Fruit fly (Drosophila melanogaster): ENCODE measurements around the gene LSm-4.

LSm-4 gene

DNA sequence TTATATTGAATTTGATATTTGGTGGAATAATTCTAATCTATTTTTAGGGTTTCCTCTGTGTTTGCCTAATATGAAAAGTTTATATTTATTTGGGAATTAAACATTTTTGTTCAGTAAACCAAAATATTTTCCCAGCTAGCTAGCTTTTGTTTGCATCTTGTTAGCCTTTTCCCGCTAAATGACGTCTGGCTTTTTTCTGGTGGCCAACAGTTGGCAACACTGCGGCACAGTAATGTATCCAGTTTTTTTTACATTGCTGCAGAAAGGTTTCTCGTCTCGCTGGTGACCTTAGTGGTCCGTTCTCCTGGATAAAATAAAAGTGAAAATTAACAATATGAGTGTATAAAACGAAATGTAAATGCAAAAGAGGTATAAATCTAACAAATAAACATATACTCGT lies 40.8 kb downstream of the LSm-4 start, which contains the start of gene lft (continued):
- TF ChIP-seq CG4424 (GFP tag; optimal IDR thresholded peaks at IDR 0.05) (no peak), CG10366 (GFP tag; IDR thresholded peaks at IDR 0.05) (no peak), croc (GFP tag; conservative IDR thresholded peaks at IDR 0.05) (no peak), CG5953 (GFP tag; IDR thresholded peaks at IDR 0.05) (no peak), fu2 (GFP tag; optimal IDR thresholded peaks at IDR 0.05) (no peak), B-H1 (GFP tag; IDR thresholded peaks at IDR 0.05) (no peak)

DNA sequence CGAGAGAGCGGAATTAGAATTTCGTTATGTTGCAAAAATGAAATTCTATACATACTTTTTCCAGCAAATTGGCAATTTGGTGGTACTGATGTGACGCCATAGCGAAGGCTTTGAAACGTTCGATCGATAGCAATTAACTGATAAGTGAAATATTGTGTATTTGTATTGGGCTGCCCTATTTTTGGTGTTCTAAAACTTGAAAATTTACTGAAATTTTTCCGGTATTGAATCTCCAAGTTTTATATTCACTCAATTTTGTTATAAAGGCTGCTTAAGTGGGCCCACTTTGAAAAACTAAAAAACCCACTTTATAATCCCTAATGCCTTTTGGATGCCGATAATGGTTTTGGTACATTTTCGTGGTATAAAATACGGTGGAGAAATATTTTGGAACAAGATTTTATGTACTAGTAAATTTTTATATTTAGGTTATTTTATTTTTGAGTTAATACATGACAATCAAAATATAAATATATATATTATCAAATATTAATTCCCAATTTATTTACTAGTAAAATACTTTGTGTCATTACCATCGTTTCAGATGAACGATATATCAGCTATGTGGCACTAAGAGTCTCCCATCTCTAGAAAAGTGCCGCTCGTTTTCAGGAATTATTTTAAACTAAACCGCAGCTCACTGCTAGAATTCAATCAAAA lies 42.5 kb downstream of the LSm-4 start, which contains the start of the genes Cand1 and pim:
Gene Cand1, minus strand, starts transcription at position 300 of the 660 bp plus-strand sequence.
Gene pim, plus strand, starts transcription at position 582 of the 660 bp plus-strand sequence.
- TF ChIP-seq stwl (tag; optimal IDR thresholded peaks at IDR 0.05) (peak; percentile 42), nerfin-1 (tag; optimal IDR thresholded peaks at IDR 0.05) (peak; percentile 26), amos (GFP tag; IDR thresholded peaks at IDR 0.05; ENCODE audit: partially characterized antibody) (peak; percentile 71), CG12659 (GFP tag; optimal IDR thresholded peaks at IDR 0.05) (peak; percentile 70), CG2116 (GFP tag; optimal IDR thresholded peaks at IDR 0.05) (peak; percentile 31), CG31388 (GFP tag; optimal IDR thresholded peaks at IDR 0.05) (no peak), YL-1 (GFP tag; optimal IDR thresholded peaks at IDR 0.05) (peak; percentile 52), sd (tag; optimal IDR thresholded peaks at IDR 0.05) (peak; percentile 50), ssp (GFP tag; IDR thresholded peaks at IDR 0.05) (peak; percentile 29; the same call in 1 of the 2 replicates), CG10431 (GFP tag; optimal IDR thresholded peaks at IDR 0.05) (peak; percentile 36), grau (tag; optimal IDR thresholded peaks at IDR 0.05) (peak; percentile 26), dmrt11E (tag; optimal IDR thresholded peaks at IDR 0.05) (peak; percentile 36), unc-4 (GFP tag; IDR thresholded peaks at IDR 0.05; ENCODE audit: partially characterized antibody) (peak; percentile 73), Dref (GFP tag; IDR thresholded peaks at IDR 0.05) (peak; percentile 42; the same call in 1 of the 2 replicates), CG12391 (tag; optimal IDR thresholded peaks at IDR 0.05) (peak; percentile 59), CG9932 (GFP tag; IDR thresholded peaks at IDR 0.05) (peak; percentile 52; the same call in 1 of the 2 replicates), CG10147 (GFP tag; optimal IDR thresholded peaks at IDR 0.05) (peak; percentile 25), vnd (GFP tag; IDR thresholded peaks at IDR 0.05; ENCODE audit: partially characterized antibody) (peak; percentile 33; the same call in 1 of the 3 replicates), CG2129 (GFP tag; IDR thresholded peaks at IDR 0.05; ENCODE audit: partially characterized antibody) (0 out of 2 replicates have a peak, but pooled peaks have one; percentile 16), Dbx (GFP tag; IDR thresholded peaks at IDR 0.05) (no peak), CoRest (tag; optimal IDR thresholded peaks at IDR 0.05) (peak; percentile 59), CG4617 (GFP tag; optimal IDR thresholded peaks at IDR 0.05; ENCODE audit: borderline replicate concordance) (peak; percentile 49), Scr (GFP tag; IDR thresholded peaks at IDR 0.05; ENCODE audit: partially characterized antibody) (peak; percentile 80), chinmo (GFP tag; IDR thresholded peaks at IDR 0.05; ENCODE audit: partially characterized antibody) (0 out of 4 replicates have a peak, but pooled peaks have one; percentile 38), CG13287 (GFP tag; IDR thresholded peaks at IDR 0.05; ENCODE audit: partially characterized antibody) (peak; percentile 79), CG17829 (tag; optimal IDR thresholded peaks at IDR 0.05) (peak; percentile 69), HLH4C (GFP tag; IDR thresholded peaks at IDR 0.05; ENCODE audit: partially characterized antibody) (peak; percentile 54; the same call in 1 of the 3 replicates), CG15514 (GFP tag; optimal IDR thresholded peaks at IDR 0.05) (peak; percentile 38), D19A (tag; optimal IDR thresholded peaks at IDR 0.05) (peak; percentile 5), phol (tag; optimal IDR thresholded peaks at IDR 0.05) (peak; percentile 57), Bteb2 (GFP tag; optimal IDR thresholded peaks at IDR 0.05) (no peak), CG17361 (GFP tag; IDR thresholded peaks at IDR 0.05) (peak; percentile 48; the same call in 1 of the 3 replicates), wdn (GFP tag; IDR thresholded peaks at IDR 0.05) (no peak), Abd-B (GFP tag; optimal IDR thresholded peaks at IDR 0.05) (peak; percentile 36), dati (GFP tag; IDR thresholded peaks at IDR 0.05) (no peak), dpn (GFP tag; optimal IDR thresholded peaks at IDR 0.05) (peak in 1 of 2 experiments; percentile 12), CG30403 (GFP tag; optimal IDR thresholded peaks at IDR 0.05) (peak; percentile 3), inv (GFP tag; IDR thresholded peaks at IDR 0.05; ENCODE audit: partially characterized antibody) (peak; percentile 55), MESR4 (GFP tag; optimal IDR thresholded peaks at IDR 0.05) (peak; percentile 57), CG18262 (tag; optimal IDR thresholded peaks at IDR 0.05) (peak; percentile 23)

Data from whole organism, embryonic.